Worm (Caenorhabditis elegans): Measurements from ENCODE around the gene C29F9.8.

DNA sequence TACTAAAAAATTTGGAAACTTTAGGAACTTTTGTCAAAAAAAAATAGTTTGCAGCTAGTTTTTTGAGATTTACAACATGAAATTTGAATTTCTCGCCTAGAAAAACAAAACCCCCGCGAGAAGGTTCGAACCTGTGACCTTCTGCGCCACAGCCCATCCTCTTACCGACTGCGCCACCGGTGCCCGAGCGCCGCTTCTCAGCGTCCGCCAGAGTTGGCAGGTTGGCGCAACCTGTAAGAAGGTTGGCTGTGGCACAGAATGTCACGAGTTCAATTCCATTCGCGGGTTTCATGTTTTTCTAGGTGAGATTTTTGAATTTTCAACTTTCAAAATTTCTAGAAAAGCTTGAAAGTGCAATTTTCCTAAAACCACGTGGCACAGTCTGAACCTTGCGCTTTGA, 46.5 kb downstream of the C29F9.8 start:
- TF ChIP-seq elt-3 (tag; optimal IDR thresholded peaks at IDR 0.05) (no peak), ceh-43 (GFP tag; optimal IDR thresholded peaks at IDR 0.05) (no peak), lin-32 (GFP tag; optimal IDR thresholded peaks at IDR 0.05) (no peak), nhr-28 (tag; optimal IDR thresholded peaks at IDR 0.05) (no peak), lin-13 (tag; optimal IDR thresholded peaks at IDR 0.05) (no peak)

Measured in whole organism, mixed stage, embryonic.